Worm (Caenorhabditis elegans): ENCODE data around the gene str-69.

ce11 chrV:3094351-3094750 lies 11.4 kb downstream of the str-69 start, which contains the start of gene cyp-33C9:
- TF ChIP-seq flt-1 (GFP tag; IDR thresholded peaks at IDR 0.05) (no peak), T22C8.4 (GFP tag; IDR thresholded peaks at IDR 0.05) (no peak)

All from whole organism, midembryonic.